Worm (Caenorhabditis elegans): ENCODE data around the gene lgc-47.

- no peak for TF ChIP-seq tbx-37 (GFP tag; conservative IDR thresholded peaks at IDR 0.05)
- TF ChIP-seq flt-1 (GFP tag; IDR thresholded peaks at IDR 0.05): no peak
- no peak for TF ChIP-seq B0310.2 (tag; optimal IDR thresholded peaks at IDR 0.05)
Observed at ce11 chrX:9795579-9795978, 11.9 kb downstream of the lgc-47 start.
